Fruit fly (Drosophila melanogaster) whole organism, pupa: ENCODE measurements around the gene Ing5.
A peak's percentile ranks its signal among the peaks of the same experiment; 100 is the strongest.

ENCODE experiments used
- CG10348 ChIP-seq: fragments of 200-800 bp; sonication (Bioruptor generic); IDR thresholded peaks from 2 replicates; pipeline ENCODE4 v1.3.6; 2022; ENCODE audit warnings: missing biosample characterization, missing genetic modification characterization
- CG13204 ChIP-seq: fragments of 200-800 bp; sonication (Bioruptor generic); optimal IDR thresholded peaks from 2 replicates; lab custom pipeline; 2018; ENCODE audit warnings: missing biosample characterization, mild to moderate bottlenecking, missing genetic modification characterization, moderate library complexity
- CG14655 ChIP-seq: fragments of 200-800 bp; sonication (Bioruptor generic); optimal IDR thresholded peaks from 3 replicates; lab custom pipeline; 2017; ENCODE audit warnings: mild to moderate bottlenecking, missing biosample characterization, missing genetic modification reagents, missing genetic modification characterization
- CG15710 ChIP-seq: fragments of 200-800 bp; sonication (Bioruptor generic); optimal IDR thresholded peaks from 2 replicates; lab custom pipeline; 2018; ENCODE audit warnings: missing biosample characterization, mild to moderate bottlenecking, missing genetic modification characterization, moderate library complexity
- CG17806 ChIP-seq: fragments of 200-800 bp; sonication (Bioruptor generic); optimal IDR thresholded peaks from 2 replicates; lab custom pipeline; 2018; ENCODE audit warnings: missing biosample characterization, mild to moderate bottlenecking, missing genetic modification characterization, moderate library complexity
- CG32121 ChIP-seq: fragments of 200-800 bp; sonication (Bioruptor generic); IDR thresholded peaks from 2 replicates; pipeline ENCODE4 v1.3.6; 2022; ENCODE audit warnings: missing biosample characterization, missing genetic modification characterization
- CG4496 ChIP-seq: fragments of 200-800 bp; sonication (Bioruptor generic); IDR thresholded peaks from 3 replicates; pipeline ENCODE4 v1.3.6; 2022; ENCODE audit warnings: missing biosample characterization, missing genetic modification characterization
- CG8159 ChIP-seq: fragments of 200-800 bp; sonication (Bioruptor generic); optimal IDR thresholded peaks from 3 replicates; lab custom pipeline; 2018; ENCODE audit warnings: missing biosample characterization, mild to moderate bottlenecking, missing genetic modification characterization, moderate library complexity
- CG8301 ChIP-seq: fragments of 200-800 bp; sonication (Bioruptor generic); optimal IDR thresholded peaks from 2 replicates; lab custom pipeline; 2018; ENCODE audit warnings: missing biosample characterization, mild to moderate bottlenecking, missing genetic modification characterization
- CG9948 ChIP-seq: fragments of 200-800 bp; sonication (Bioruptor generic); optimal IDR thresholded peaks from 2 replicates; lab custom pipeline; 2018; ENCODE audit warnings: missing biosample characterization, mild to moderate bottlenecking, missing genetic modification characterization, moderate library complexity
- Pif1B ChIP-seq: fragments of 200-800 bp; sonication (Bioruptor generic); optimal IDR thresholded peaks from 3 replicates; lab custom pipeline; 2016; ENCODE audit warnings: missing biosample characterization, missing genetic modification characterization
- Snoo ChIP-seq: fragments of 200-800 bp; sonication (Bioruptor generic); optimal IDR thresholded peaks from 3 replicates; lab custom pipeline; 2017; ENCODE audit warnings: missing biosample characterization, mild to moderate bottlenecking, missing genetic modification characterization, inconsistent platforms
- fd96Ca ChIP-seq: fragments of 200-800 bp; sonication (Bioruptor generic); IDR thresholded peaks from 3 replicates; pipeline ENCODE4 v1.3.6; 2022; ENCODE audit warnings: missing biosample characterization, missing genetic modification characterization
- gl ChIP-seq: fragments of 200-800 bp; sonication (Bioruptor generic); optimal IDR thresholded peaks from 2 replicates; lab custom pipeline; 2018; ENCODE audit warnings: missing biosample characterization, mild to moderate bottlenecking, missing genetic modification characterization

dm6 chr2L:13394903-13395302 is 7.8 kb upstream of the Ing5 start, which contains the start of gene RpL24:
- TF ChIP-seq CG14655 (GFP tag; lab: Kevin White, UChicago): no peak
- TF ChIP-seq Snoo (tag; lab: Kevin White, UChicago): peak; percentile 95
- TF ChIP-seq CG13204 (GFP tag; lab: Kevin White, UChicago): no peak
- TF ChIP-seq CG17806 (tag; lab: Kevin White, UChicago): peak; percentile 25
- peak; percentile 80 for TF ChIP-seq gl (tag; lab: Kevin White, UChicago)
- peak; percentile 8 for TF ChIP-seq CG9948 (tag; lab: Kevin White, UChicago)
- no peak for TF ChIP-seq CG10348 (GFP tag; lab: Robert Waterston, UW)
- peak; percentile 84 for TF ChIP-seq Pif1B (GFP tag; lab: Kevin White, UChicago)
- TF ChIP-seq CG8301 (tag; lab: Kevin White, UChicago): peak; percentile 59
- peak; percentile 70 for TF ChIP-seq CG15710
- TF ChIP-seq CG4496 (GFP tag; lab: Robert Waterston, UW): peak; percentile 92
- peak; percentile 63; the same call in 1 of the 3 replicates for TF ChIP-seq fd96Ca
- peak; percentile 66 for TF ChIP-seq CG8159
- peak; percentile 62; the same call in 1 of the 2 replicates for TF ChIP-seq CG32121 (GFP tag; lab: Robert Waterston, UW)
